Worm (Caenorhabditis elegans) whole organism, midembryonic: ENCODE results near the gene K08D8.7.

ENCODE experiments used
- T22C8.4 ChIP-seq: fragments of 200-800 bp; sonication (Bioruptor generic); IDR thresholded peaks from 2 replicates; pipeline ENCODE4 v1.3.6; 2022; ENCODE audit warnings: missing genetic modification characterization, missing compliant biosample characterization
- cog-1 ChIP-seq: sonication (generic microtip); optimal IDR thresholded peaks from 2 replicates; lab custom pipeline; 2016; ENCODE audit warnings: missing genetic modification characterization, missing compliant biosample characterization
- flt-1 ChIP-seq: fragments of 200-800 bp; sonication (Bioruptor generic); IDR thresholded peaks from 2 replicates; pipeline ENCODE4 v1.3.6; 2022; ENCODE audit warnings: missing genetic modification characterization, missing compliant biosample characterization
- klf-2 ChIP-seq: fragments of 200-800 bp; sonication (Bioruptor generic); conservative IDR thresholded peaks from 2 replicates; pipeline ENCODE4 v1.3.6; 2022; ENCODE audit warnings: missing genetic modification reagents, missing genetic modification characterization, missing compliant biosample characterization
- med-1 ChIP-seq: sonication (generic microtip); optimal IDR thresholded peaks from 2 replicates; lab custom pipeline; 2017; ENCODE audit warnings: missing genetic modification characterization, mild to moderate bottlenecking, missing compliant biosample characterization, antibody characterized with exemption, missing genetic modification reagents; ENCODE audit not compliant: insufficient read depth
- ref-1 ChIP-seq: fragments of 200-800 bp; sonication (Bioruptor generic); conservative IDR thresholded peaks from 2 replicates; pipeline ENCODE4 v1.3.6; 2022; ENCODE audit warnings: missing genetic modification reagents, missing genetic modification characterization, missing compliant biosample characterization
- ztf-23 ChIP-seq: fragments of 200-800 bp; sonication (Bioruptor generic); IDR thresholded peaks from 2 replicates; pipeline ENCODE4 v1.3.6; 2022; ENCODE audit warnings: missing genetic modification reagents, missing genetic modification characterization, missing compliant biosample characterization
- ztf-29 ChIP-seq: fragments of 200-800 bp; sonication (Bioruptor generic); IDR thresholded peaks from 2 replicates; pipeline ENCODE4 v1.3.6; 2022; ENCODE audit warnings: missing genetic modification reagents, missing genetic modification characterization, missing compliant biosample characterization

DNA sequence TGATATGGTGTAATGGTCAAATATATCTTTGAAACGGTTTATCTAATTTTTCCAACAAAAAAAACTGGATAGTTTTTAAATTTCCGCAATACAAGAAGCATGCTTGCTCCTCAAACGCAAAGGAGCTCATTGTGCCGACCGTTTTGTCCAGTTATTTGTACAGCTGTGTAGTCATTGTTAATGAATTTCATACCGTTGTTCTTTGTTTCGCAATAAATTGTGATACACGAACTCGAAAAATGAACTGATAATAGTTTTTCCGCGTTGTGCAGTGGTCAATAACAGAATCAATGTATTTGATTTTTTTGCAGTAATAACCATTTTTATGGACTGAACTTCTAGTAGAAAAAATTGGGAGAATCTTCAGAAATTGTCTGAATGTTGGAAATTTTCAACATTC, 2.2 kb downstream of the K08D8.7 start:
- TF ChIP-seq cog-1 (no peak), flt-1 (GFP tag; lab: Robert Waterston, UW) (no peak), med-1 (GFP tag; lab: Kevin White, UChicago) (no peak), ztf-23 (GFP tag; lab: Robert Waterston, UW) (no peak), T22C8.4 (GFP tag; lab: Robert Waterston, UW) (no peak), ref-1 (no peak), klf-2 (GFP tag; lab: Robert Waterston, UW) (no peak), ztf-29 (GFP tag; lab: Robert Waterston, UW) (no peak)
